Fruit fly (Drosophila melanogaster) whole organism, wandering third instar larva: Measurements from ENCODE around the gene Set8.
A peak's percentile ranks its signal among the peaks of the same experiment; 100 is the strongest.

ENCODE experiments used
- CG32264 ChIP-seq: fragments of 200-800 bp; sonication (Bioruptor generic); optimal IDR thresholded peaks from 2 replicates; lab custom pipeline; 2016; ENCODE audit warnings: missing biosample characterization, missing genetic modification characterization
- CG9705 ChIP-seq: fragments of 200-800 bp; sonication (Bioruptor generic); optimal IDR thresholded peaks from 2 replicates; lab custom pipeline; 2018; ENCODE audit warnings: missing biosample characterization, mild to moderate bottlenecking, missing genetic modification characterization
- CrebA ChIP-seq: fragments of 200-800 bp; sonication (Bioruptor generic); optimal IDR thresholded peaks from 2 replicates; lab custom pipeline; 2016; ENCODE audit warnings: missing biosample characterization, mild to moderate bottlenecking, missing genetic modification characterization, borderline replicate concordance
- Dfd ChIP-seq: fragments of >200 bp; optimal IDR thresholded peaks from 2 replicates; lab custom pipeline; 2017; ENCODE audit warnings: missing biosample characterization, missing genetic modification characterization
- Dif ChIP-seq: fragments of 200-275, 200-300 bp; sonication (Bioruptor generic); optimal IDR thresholded peaks from 2 replicates; lab custom pipeline; 2018; ENCODE audit warnings: missing biosample characterization, missing genetic modification characterization; ENCODE audit not compliant: partially characterized antibody
- GATAd ChIP-seq: sonication (Bioruptor generic); optimal IDR thresholded peaks from 2 replicates; lab custom pipeline; 2016; ENCODE audit warnings: missing biosample characterization, missing genetic modification characterization
- HLH106 ChIP-seq: fragments of 200-800 bp; optimal IDR thresholded peaks from 3 replicates; lab custom pipeline; 2019; ENCODE audit warnings: missing biosample characterization, mild to moderate bottlenecking, missing genetic modification characterization, moderate library complexity
- Hr78 ChIP-seq: fragments of >200 bp; optimal IDR thresholded peaks from 2 replicates; lab custom pipeline; 2017; ENCODE audit warnings: missing biosample characterization, missing genetic modification characterization
- Hr83 ChIP-seq: fragments of 200-300 bp; sonication (Bioruptor generic); optimal IDR thresholded peaks from 2 replicates; lab custom pipeline; 2016; ENCODE audit warnings: missing biosample characterization, mild to moderate bottlenecking, missing genetic modification characterization, moderate library complexity; ENCODE audit not compliant: poor library complexity, severe bottlenecking
- Mio ChIP-seq: sonication (Bioruptor generic); optimal IDR thresholded peaks from 2 replicates; lab custom pipeline; 2016; ENCODE audit warnings: missing biosample characterization, missing genetic modification characterization
- Myc ChIP-seq: fragments of >200 bp; optimal IDR thresholded peaks from 2 replicates; lab custom pipeline; 2017
- N ChIP-seq: fragments of >200 bp; optimal IDR thresholded peaks from 2 replicates; lab custom pipeline; 2018; ENCODE audit warnings: missing biosample characterization, missing external identifiers, missing genetic modification characterization
- OdsH ChIP-seq: fragments of 200-800 bp; sonication (Bioruptor generic); optimal IDR thresholded peaks from 2 replicates; lab custom pipeline; 2016; ENCODE audit warnings: missing biosample characterization, mild to moderate bottlenecking, missing genetic modification characterization
- Rel ChIP-seq, 2 experiments: fragments of 200-800 bp; sonication (Bioruptor generic) in 1 of 2; optimal IDR thresholded peaks; 2 replicates in 1 of 2; 3 replicates in 1 of 2; lab custom pipeline; 2016 to 2019; ENCODE audit warnings: mild to moderate bottlenecking in 2 of 2, missing biosample characterization in 2 of 2, missing genetic modification characterization in 2 of 2, moderate library complexity in 1 of 2
- Sp1 ChIP-seq: fragments of 200-800 bp; sonication (Bioruptor generic); optimal IDR thresholded peaks from 3 replicates; lab custom pipeline; 2019; ENCODE audit warnings: missing biosample characterization, mild to moderate bottlenecking, missing genetic modification characterization, moderate library complexity
- Vsx2 ChIP-seq: fragments of 200-300, 225-300 bp; sonication (Bioruptor generic); optimal IDR thresholded peaks from 2 replicates; lab custom pipeline; 2018; ENCODE audit warnings: missing biosample characterization, missing genetic modification characterization; ENCODE audit not compliant: partially characterized antibody
- br ChIP-seq: fragments of 200-800 bp; sonication (Bioruptor generic); optimal IDR thresholded peaks from 2 replicates; lab custom pipeline; 2016; ENCODE audit warnings: missing biosample characterization, missing genetic modification characterization
- dl ChIP-seq, 2 experiments: fragments of 175-275, 200-275 bp in 1 of 2; fragments of 200-275 bp in 1 of 2; sonication (Bioruptor generic); optimal IDR thresholded peaks; lab custom pipeline; 2018; ENCODE audit warnings: mild to moderate bottlenecking in 2 of 2, missing biosample characterization in 2 of 2, missing genetic modification characterization in 2 of 2, moderate library complexity in 2 of 2; ENCODE audit not compliant: partially characterized antibody in 2 of 2, insufficient read depth in 1 of 2
- dmrt93B ChIP-seq: fragments of 200-800 bp; sonication (Bioruptor generic); optimal IDR thresholded peaks from 2 replicates; lab custom pipeline; 2018; ENCODE audit warnings: missing biosample characterization, mild to moderate bottlenecking, missing genetic modification characterization
- dsf ChIP-seq: sonication (Bioruptor generic); optimal IDR thresholded peaks from 2 replicates; lab custom pipeline; 2016; ENCODE audit warnings: missing biosample characterization, missing genetic modification characterization, borderline replicate concordance
- ey ChIP-seq: fragments of 200-800 bp; sonication (Bioruptor generic); optimal IDR thresholded peaks from 2 replicates; lab custom pipeline; 2016; ENCODE audit warnings: missing biosample characterization, missing genetic modification characterization
- foxo ChIP-seq, 2 experiments: fragments of 200-800 bp; sonication (Bioruptor generic); optimal IDR thresholded peaks; 2 replicates in 1 of 2; 3 replicates in 1 of 2; lab custom pipeline; 2016 to 2017; ENCODE audit warnings: missing biosample characterization in 2 of 2, missing genetic modification characterization in 2 of 2
- fru ChIP-seq: fragments of 200-800 bp; sonication (Bioruptor generic); optimal IDR thresholded peaks from 3 replicates; lab custom pipeline; 2016; ENCODE audit warnings: missing biosample characterization, mild to moderate bottlenecking, missing genetic modification characterization
- h ChIP-seq: fragments of 200-800 bp; sonication (Bioruptor generic); optimal IDR thresholded peaks from 3 replicates; lab custom pipeline; 2016; ENCODE audit warnings: missing biosample characterization, mild to moderate bottlenecking, missing genetic modification characterization
- jim ChIP-seq: fragments of 175-275, 200-325 bp; sonication (Bioruptor generic); optimal IDR thresholded peaks from 2 replicates; lab custom pipeline; 2016; ENCODE audit warnings: missing biosample characterization, mild to moderate bottlenecking, missing genetic modification characterization
- lola ChIP-seq: fragments of >200 bp; optimal IDR thresholded peaks from 2 replicates; lab custom pipeline; 2017; ENCODE audit warnings: missing biosample characterization, missing genetic modification characterization
- psq ChIP-seq: fragments of 200-800 bp; sonication (Bioruptor generic); optimal IDR thresholded peaks from 3 replicates; lab custom pipeline; 2017; ENCODE audit warnings: missing biosample characterization, mild to moderate bottlenecking, missing genetic modification characterization, moderate library complexity
- rgr ChIP-seq: fragments of 200-800 bp; sonication (Bioruptor generic); optimal IDR thresholded peaks from 3 replicates; lab custom pipeline; 2016; ENCODE audit warnings: missing biosample characterization, mild to moderate bottlenecking, missing genetic modification characterization
- sage ChIP-seq: fragments of 200-800 bp; sonication (Bioruptor generic); optimal IDR thresholded peaks from 2 replicates; lab custom pipeline; 2016; ENCODE audit warnings: missing biosample characterization, mild to moderate bottlenecking, missing genetic modification characterization
- sv ChIP-seq: fragments of 200-800 bp; sonication (Bioruptor generic); optimal IDR thresholded peaks from 3 replicates; lab custom pipeline; 2016; ENCODE audit warnings: missing biosample characterization, missing genetic modification characterization
- tai ChIP-seq: sonication (Bioruptor generic); optimal IDR thresholded peaks from 2 replicates; lab custom pipeline; 2016; ENCODE audit warnings: missing biosample characterization, missing genetic modification characterization
- usp ChIP-seq: fragments of >200 bp; optimal IDR thresholded peaks from 2 replicates; lab custom pipeline; 2017; ENCODE audit warnings: missing biosample characterization, missing genetic modification characterization
- woc ChIP-seq: sonication (Bioruptor generic); optimal IDR thresholded peaks from 2 replicates; lab custom pipeline; 2016; ENCODE audit warnings: missing biosample characterization, mild to moderate bottlenecking, missing genetic modification characterization

Gene Set8

DNA sequence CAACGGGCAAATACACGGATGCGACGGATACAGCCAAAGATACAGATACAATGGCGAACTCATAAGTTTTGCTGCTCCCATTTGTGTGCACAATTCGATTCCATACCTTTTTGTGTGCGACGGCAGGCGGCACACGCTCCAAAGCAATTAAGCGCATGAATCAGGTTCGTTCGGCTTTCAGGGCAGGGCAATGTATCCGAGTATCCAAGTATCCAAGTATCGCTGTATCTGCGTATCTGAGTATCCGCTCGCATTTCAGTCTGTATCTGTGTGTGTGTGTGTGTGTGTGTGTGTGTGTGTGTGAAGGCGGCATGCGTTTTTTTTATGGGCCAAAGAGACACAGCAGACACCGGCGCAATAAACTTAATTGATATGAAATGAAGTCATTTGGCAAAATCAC, 47.3 kb downstream of the Set8 start:
- TF ChIP-seq lola (no peak), Rel (GFP tag; optimal IDR thresholded peaks at IDR 0.05; lab: Kevin White, UChicago) (peak; percentile 73), Rel (tag; optimal IDR thresholded peaks at IDR 0.05; lab: Kevin White, UChicago) (peak; percentile 10), h (peak; percentile 87), N (GFP tag; lab: Kevin White, UChicago) (no peak), Sp1 (GFP tag; lab: Kevin White, UChicago) (peak; percentile 4), OdsH (GFP tag; lab: Kevin White, UChicago) (peak; percentile 1), Myc (no peak), Mio (GFP tag; lab: Kevin White, UChicago) (no peak), CG9705 (GFP tag; lab: Kevin White, UChicago) (no peak), HLH106 (tag; lab: Kevin White, UChicago) (no peak), Vsx2 (GFP tag; lab: Kevin White, UChicago) (peak; percentile 20), br (GFP tag; lab: Kevin White, UChicago) (peak; percentile 49), tai (GFP tag; lab: Kevin White, UChicago) (no peak), Dfd (peak; percentile 72), sage (GFP tag; lab: Kevin White, UChicago) (no peak), sv (GFP tag; lab: Kevin White, UChicago) (no peak), Hr83 (peak; percentile 51), rgr (GFP tag; lab: Kevin White, UChicago) (no peak), psq (GFP tag; lab: Kevin White, UChicago) (peak; percentile 46), Dif (GFP tag; lab: Kevin White, UChicago) (peak; percentile 48), dl (GFP tag; optimal IDR thresholded peaks at IDR 0.05; lab: Kevin White, UChicago; ENCODE audit: insufficient read depth in 1 of 2, partially characterized antibody in 2 of 2) (peak in 1 of 2 experiments; percentile 58)

DNA sequence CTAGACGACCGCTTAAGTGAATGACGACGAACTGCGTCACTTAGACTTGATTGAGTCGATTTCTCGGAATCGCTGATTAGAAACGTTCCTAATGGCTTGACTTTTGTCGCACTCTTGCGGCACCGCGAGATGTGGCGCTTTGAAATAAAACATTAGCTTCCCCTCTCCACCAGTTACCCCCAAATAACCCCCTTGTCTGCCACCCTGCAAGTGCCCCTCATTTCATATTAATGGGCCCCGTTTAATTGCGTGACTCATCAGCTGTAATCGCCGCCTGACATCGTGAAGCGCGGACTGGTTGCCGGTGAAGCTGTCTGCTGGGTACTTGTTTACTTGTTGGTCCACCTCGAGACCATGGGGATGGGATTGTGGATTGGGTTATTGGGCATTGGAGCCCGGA, 48.3 kb downstream of the Set8 start:
- TF ChIP-seq sage (GFP tag; lab: Kevin White, UChicago), result no peak
- no peak for TF ChIP-seq CrebA (GFP tag; lab: Kevin White, UChicago)
- no peak for TF ChIP-seq CG32264 (GFP tag; lab: Kevin White, UChicago)
- TF ChIP-seq OdsH (GFP tag; lab: Kevin White, UChicago), result no peak
- TF ChIP-seq GATAd (GFP tag; lab: Kevin White, UChicago), result no peak
- no peak for TF ChIP-seq lola
- TF ChIP-seq rgr (GFP tag; lab: Kevin White, UChicago), result no peak
- no peak for TF ChIP-seq h
- TF ChIP-seq br (GFP tag; lab: Kevin White, UChicago), result no peak
- TF ChIP-seq Sp1 (GFP tag; lab: Kevin White, UChicago), result no peak
- TF ChIP-seq dmrt93B, result no peak
- TF ChIP-seq Vsx2 (GFP tag; lab: Kevin White, UChicago), result no peak
- TF ChIP-seq HLH106 (tag; lab: Kevin White, UChicago), result no peak
- no peak for TF ChIP-seq Mio (GFP tag; lab: Kevin White, UChicago)
- no peak for TF ChIP-seq sv (GFP tag; lab: Kevin White, UChicago)
- no peak for TF ChIP-seq Rel (GFP tag; optimal IDR thresholded peaks at IDR 0.05; lab: Kevin White, UChicago)
- TF ChIP-seq Rel (tag; optimal IDR thresholded peaks at IDR 0.05; lab: Kevin White, UChicago), result no peak

DNA sequence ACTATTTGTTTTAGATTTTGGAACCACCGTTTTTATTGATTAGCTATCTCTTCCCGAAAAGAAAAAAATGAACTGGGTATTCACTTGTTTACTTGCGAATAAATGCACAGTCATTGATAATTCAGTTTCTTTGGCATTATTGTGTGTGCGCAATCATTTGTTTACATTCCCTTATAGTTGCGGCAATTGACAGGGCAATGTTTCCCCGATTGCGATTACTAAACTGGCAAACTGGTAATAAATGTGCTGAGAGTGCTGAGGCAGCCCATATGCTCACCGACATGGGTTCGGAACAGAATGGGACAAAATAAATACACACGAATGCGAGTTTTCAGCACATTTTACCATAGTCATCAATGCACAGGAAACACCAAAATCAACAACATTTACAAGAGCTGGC, 50.1 kb downstream of the Set8 start:
- no peak for TF ChIP-seq tai (GFP tag; lab: Kevin White, UChicago)
- TF ChIP-seq woc (GFP tag; lab: Kevin White, UChicago), result no peak
- no peak for TF ChIP-seq sv (GFP tag; lab: Kevin White, UChicago)
- TF ChIP-seq dsf (GFP tag; lab: Kevin White, UChicago), result no peak
- TF ChIP-seq HLH106 (tag; lab: Kevin White, UChicago), result no peak
- no peak for TF ChIP-seq Myc
- no peak for TF ChIP-seq fru (GFP tag; lab: Kevin White, UChicago)
- TF ChIP-seq N (GFP tag; lab: Kevin White, UChicago), result no peak
- no peak for TF ChIP-seq foxo (GFP tag; optimal IDR thresholded peaks at IDR 0.05; lab: Kevin White, UChicago)
- no peak for TF ChIP-seq CG32264 (GFP tag; lab: Kevin White, UChicago)
- no peak for TF ChIP-seq jim (GFP tag; lab: Kevin White, UChicago)
- TF ChIP-seq Vsx2 (GFP tag; lab: Kevin White, UChicago), result no peak
- no peak for TF ChIP-seq usp (GFP tag; lab: Kevin White, UChicago)
- TF ChIP-seq ey (GFP tag; lab: Kevin White, UChicago), result no peak
- no peak for TF ChIP-seq Hr78 (GFP tag; lab: Kevin White, UChicago)
- TF ChIP-seq CrebA (GFP tag; lab: Kevin White, UChicago), result no peak
